Worm (Caenorhabditis elegans): ENCODE measurements around the gene T28D9.11.

T28D9.11 gene

DNA sequence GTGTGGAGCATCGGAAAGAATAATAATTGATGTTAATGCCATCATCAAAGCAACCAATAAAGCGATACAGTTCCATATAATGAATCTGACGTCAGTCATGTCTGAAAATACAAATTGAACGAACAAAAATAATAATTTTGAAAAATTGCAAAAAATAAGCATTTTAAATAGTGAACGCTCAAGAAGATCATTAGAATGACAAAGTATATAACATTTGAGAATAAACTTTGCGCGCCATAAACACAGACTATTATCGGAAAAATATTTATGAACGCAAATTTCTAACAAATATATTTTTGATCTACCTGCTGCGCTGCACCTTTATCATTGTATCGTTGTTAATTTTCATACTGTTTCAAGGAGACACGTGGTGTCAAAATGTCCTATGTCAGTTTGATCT, 9.6 kb upstream of the T28D9.11 start, which contains the start of gene R05G9.3:
Gene R05G9.3 (minus strand): TSS at position 101 of the 400 bp plus-strand sequence.
- TF ChIP-seq alr-1 (tag; optimal IDR thresholded peaks at IDR 0.05; ENCODE audit: borderline replicate concordance) (no peak), lin-15B (tag; optimal IDR thresholded peaks at IDR 0.05) (no peak), xbp-1 (tag; optimal IDR thresholded peaks at IDR 0.05) (no peak), vab-15 (tag; optimal IDR thresholded peaks at IDR 0.05) (no peak), tlp-1 (tag; optimal IDR thresholded peaks at IDR 0.05) (no peak), elt-2 (tag; optimal IDR thresholded peaks at IDR 0.05) (no peak), C16A3.4 (tag; optimal IDR thresholded peaks at IDR 0.05) (no peak), nhr-76 (tag; optimal IDR thresholded peaks at IDR 0.05) (no peak), ceh-88 (GFP tag; IDR thresholded peaks at IDR 0.05) (no peak), aha-1 (tag; optimal IDR thresholded peaks at IDR 0.05) (no peak), ceh-8 (GFP tag; optimal IDR thresholded peaks at IDR 0.05) (no peak), lin-13 (GFP tag; optimal IDR thresholded peaks at IDR 0.05) (no peak), egl-13 (tag; optimal IDR thresholded peaks at IDR 0.05) (no peak), nhr-11 (tag; optimal IDR thresholded peaks at IDR 0.05) (no peak), nhr-84 (tag; optimal IDR thresholded peaks at IDR 0.05) (no peak), nhr-47 (tag; optimal IDR thresholded peaks at IDR 0.05) (no peak), egl-27 (tag; optimal IDR thresholded peaks at IDR 0.05) (no peak), jun-1 (tag; optimal IDR thresholded peaks at IDR 0.05) (no peak)

DNA sequence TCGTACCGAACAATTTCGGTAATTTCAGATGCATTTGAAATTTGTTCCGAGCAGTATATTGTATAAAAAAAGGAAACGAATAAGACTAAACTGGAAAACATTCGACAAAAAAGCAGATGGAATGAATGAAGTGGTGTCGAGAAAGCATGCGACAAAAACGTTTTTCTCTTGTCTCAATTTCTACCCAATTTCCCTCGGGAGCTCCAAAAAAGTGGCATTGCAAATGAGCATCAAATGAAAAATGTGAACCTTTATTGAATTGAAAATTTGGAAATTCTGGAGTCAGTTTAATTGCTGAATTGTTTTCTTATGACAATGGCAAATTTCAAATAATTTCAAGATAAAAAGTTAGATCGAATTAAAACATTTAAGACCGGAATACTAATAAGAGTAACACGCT, 8.4 kb upstream of the T28D9.11 start, which contains the start of gene R05G9.5:
Gene R05G9.5 (minus strand): TSS at position 101 of the 400 bp plus-strand sequence.
- peak; percentile 12 for TF ChIP-seq lin-14 (GFP tag; optimal IDR thresholded peaks at IDR 0.05)
- no peak for TF ChIP-seq nhr-77 (tag; optimal IDR thresholded peaks at IDR 0.05)
- no peak for TF ChIP-seq aha-1 (tag; optimal IDR thresholded peaks at IDR 0.05)
- no peak for TF ChIP-seq egl-13 (tag; optimal IDR thresholded peaks at IDR 0.05)

DNA sequence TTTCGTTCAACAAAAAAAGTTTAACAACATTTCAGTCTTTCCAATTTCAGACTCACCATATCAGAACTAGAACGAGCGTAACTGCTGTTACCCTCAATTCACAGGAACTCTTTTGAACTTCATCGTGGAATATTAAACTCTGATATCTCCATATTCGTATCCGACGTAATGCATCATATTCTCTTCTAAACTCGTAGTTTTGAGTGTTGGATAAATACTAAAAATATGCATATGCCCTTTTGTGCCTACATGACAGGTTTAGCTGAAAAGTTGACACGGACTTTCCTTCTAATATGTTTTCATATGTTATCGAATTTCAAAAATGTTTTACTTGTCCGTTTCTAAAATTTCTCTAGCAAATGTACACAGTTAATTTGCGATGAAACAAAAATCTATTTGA, 7.3 kb upstream of the T28D9.11 start, which contains the start of gene twk-49:
Gene twk-49 (minus strand): TSS at position 101 of the 400 bp plus-strand sequence.
- TF ChIP-seq alr-1 (tag; optimal IDR thresholded peaks at IDR 0.05; ENCODE audit: borderline replicate concordance) (no peak), C04F5.9 (tag; optimal IDR thresholded peaks at IDR 0.05) (no peak), lin-35 (GFP tag; optimal IDR thresholded peaks at IDR 0.05) (no peak), aly-2 (tag; optimal IDR thresholded peaks at IDR 0.05) (no peak), sptf-1 (tag; optimal IDR thresholded peaks at IDR 0.05) (no peak), skn-1 (tag; optimal IDR thresholded peaks at IDR 0.05) (no peak), swsn-7 (tag; optimal IDR thresholded peaks at IDR 0.05) (no peak), lin-14 (GFP tag; optimal IDR thresholded peaks at IDR 0.05) (no peak), nhr-84 (tag; optimal IDR thresholded peaks at IDR 0.05) (no peak), sup-37 (GFP tag; optimal IDR thresholded peaks at IDR 0.05) (no peak), nhr-71 (tag; optimal IDR thresholded peaks at IDR 0.05) (no peak), fkh-4 (tag; optimal IDR thresholded peaks at IDR 0.05; ENCODE audit: borderline replicate concordance) (no peak), tlp-1 (tag; optimal IDR thresholded peaks at IDR 0.05) (no peak)

DNA sequence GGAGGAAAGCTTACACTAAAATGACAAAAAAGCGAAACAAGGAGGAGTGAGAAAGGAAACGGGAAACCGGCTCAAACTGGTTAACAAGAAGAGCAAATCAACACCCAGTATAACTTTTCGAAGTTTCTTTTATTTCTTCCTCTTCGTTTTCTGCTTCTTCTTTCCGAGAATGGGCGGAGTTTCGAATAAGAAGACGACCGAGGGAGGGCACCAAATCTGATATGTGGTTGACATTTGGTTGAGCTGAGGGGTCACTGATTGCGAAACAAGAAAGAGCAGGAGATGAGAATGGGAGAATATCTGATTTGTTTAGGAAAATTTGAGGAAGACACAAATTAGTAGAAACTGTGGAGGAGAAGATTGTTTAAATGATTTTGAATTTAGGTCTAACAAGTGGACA, 6.8 kb upstream of the T28D9.11 start:
- no peak for TF ChIP-seq lsy-2 (tag; optimal IDR thresholded peaks at IDR 0.05)
- no peak for TF ChIP-seq xbp-1 (tag; optimal IDR thresholded peaks at IDR 0.05)
- peak; percentile 59 for TF ChIP-seq lin-14 (GFP tag; optimal IDR thresholded peaks at IDR 0.05)
- peak; percentile 44 for TF ChIP-seq fkh-10 (GFP tag; optimal IDR thresholded peaks at IDR 0.05)
- no peak for TF ChIP-seq pag-3 (tag; optimal IDR thresholded peaks at IDR 0.05; ENCODE audit: borderline replicate concordance, insufficient read depth)

DNA sequence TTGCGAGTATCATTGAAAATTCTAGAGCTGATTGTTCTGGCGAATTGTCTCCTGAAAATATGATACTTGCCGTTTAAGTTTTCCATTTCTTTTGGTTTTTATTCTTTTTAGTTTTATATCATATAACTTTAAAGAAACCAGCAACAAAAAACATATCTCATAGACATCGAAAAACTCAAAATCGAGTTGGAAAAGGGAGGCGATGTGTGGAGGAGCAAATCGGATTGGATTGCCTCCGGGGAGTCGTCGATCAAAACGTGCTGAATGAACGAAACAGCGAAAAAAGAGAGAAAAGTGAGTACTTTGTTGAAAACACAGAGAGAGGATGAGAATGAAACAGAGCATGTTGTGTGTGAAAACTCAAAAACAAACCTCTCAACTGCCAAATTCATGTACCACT, 5.3 kb upstream of the T28D9.11 start:
- TF ChIP-seq pqm-1 (tag; optimal IDR thresholded peaks at IDR 0.05), result no peak
- TF ChIP-seq mdl-1 (tag; optimal IDR thresholded peaks at IDR 0.05), result no peak
- TF ChIP-seq lin-14 (GFP tag; optimal IDR thresholded peaks at IDR 0.05), result peak; percentile 58
- TF ChIP-seq lin-39 (tag; optimal IDR thresholded peaks at IDR 0.05), result no peak

All from whole organism, L1 larva.